Fruit fly (Drosophila melanogaster) whole organism, pupa: Measurements from ENCODE around the gene CG46042.
A peak's percentile ranks its signal among the peaks of the same experiment; 100 is the strongest.

Experiments used
- CG10348 ChIP-seq: fragments of 200-800 bp; sonication (Bioruptor generic); IDR thresholded peaks from 2 replicates; pipeline ENCODE4 v1.3.6; 2022; ENCODE audit warnings: missing biosample characterization, missing genetic modification characterization
- CG12605 ChIP-seq: fragments of 200-800 bp; sonication (Bioruptor generic); IDR thresholded peaks from 2 replicates; pipeline ENCODE4 v1.3.6; 2022; ENCODE audit warnings: missing biosample characterization, missing genetic modification characterization
- CG13204 ChIP-seq: fragments of 200-800 bp; sonication (Bioruptor generic); optimal IDR thresholded peaks from 2 replicates; lab custom pipeline; 2018; ENCODE audit warnings: missing biosample characterization, mild to moderate bottlenecking, missing genetic modification characterization, moderate library complexity
- CG14655 ChIP-seq: fragments of 200-800 bp; sonication (Bioruptor generic); optimal IDR thresholded peaks from 3 replicates; lab custom pipeline; 2017; ENCODE audit warnings: mild to moderate bottlenecking, missing biosample characterization, missing genetic modification reagents, missing genetic modification characterization
- CG15710 ChIP-seq: fragments of 200-800 bp; sonication (Bioruptor generic); optimal IDR thresholded peaks from 2 replicates; lab custom pipeline; 2018; ENCODE audit warnings: missing biosample characterization, mild to moderate bottlenecking, missing genetic modification characterization, moderate library complexity
- CG17806 ChIP-seq: fragments of 200-800 bp; sonication (Bioruptor generic); optimal IDR thresholded peaks from 2 replicates; lab custom pipeline; 2018; ENCODE audit warnings: missing biosample characterization, mild to moderate bottlenecking, missing genetic modification characterization, moderate library complexity
- CG32121 ChIP-seq: fragments of 200-800 bp; sonication (Bioruptor generic); IDR thresholded peaks from 2 replicates; pipeline ENCODE4 v1.3.6; 2022; ENCODE audit warnings: missing biosample characterization, missing genetic modification characterization
- CG34367 ChIP-seq: fragments of 200-800 bp; sonication (Bioruptor generic); optimal IDR thresholded peaks from 2 replicates; lab custom pipeline; 2018; ENCODE audit warnings: missing biosample characterization, mild to moderate bottlenecking, missing genetic modification characterization
- CG4496 ChIP-seq: fragments of 200-800 bp; sonication (Bioruptor generic); IDR thresholded peaks from 3 replicates; pipeline ENCODE4 v1.3.6; 2022; ENCODE audit warnings: missing biosample characterization, missing genetic modification characterization
- CG8159 ChIP-seq: fragments of 200-800 bp; sonication (Bioruptor generic); optimal IDR thresholded peaks from 3 replicates; lab custom pipeline; 2018; ENCODE audit warnings: missing biosample characterization, mild to moderate bottlenecking, missing genetic modification characterization, moderate library complexity
- CG8301 ChIP-seq: fragments of 200-800 bp; sonication (Bioruptor generic); optimal IDR thresholded peaks from 2 replicates; lab custom pipeline; 2018; ENCODE audit warnings: missing biosample characterization, mild to moderate bottlenecking, missing genetic modification characterization
- CG9948 ChIP-seq: fragments of 200-800 bp; sonication (Bioruptor generic); optimal IDR thresholded peaks from 2 replicates; lab custom pipeline; 2018; ENCODE audit warnings: missing biosample characterization, mild to moderate bottlenecking, missing genetic modification characterization, moderate library complexity
- D1 ChIP-seq: fragments of 200-800 bp; sonication (Bioruptor generic); optimal IDR thresholded peaks from 2 replicates; lab custom pipeline; 2018; ENCODE audit warnings: missing biosample characterization, mild to moderate bottlenecking, missing genetic modification characterization, moderate library complexity
- EcR ChIP-seq: fragments of 200-800 bp; sonication (Bioruptor generic); optimal IDR thresholded peaks from 3 replicates; lab custom pipeline; 2019; ENCODE audit warnings: missing biosample characterization, missing genetic modification characterization, mild to moderate bottlenecking, moderate library complexity, missing genetic modification reagents
- Ets98B ChIP-seq: fragments of 200-800 bp; sonication (Bioruptor generic); IDR thresholded peaks from 2 replicates; pipeline ENCODE4 v1.3.6; 2022; ENCODE audit warnings: missing biosample characterization, missing genetic modification characterization
- Pif1A ChIP-seq: fragments of 200-800 bp; sonication (Bioruptor generic); optimal IDR thresholded peaks from 3 replicates; lab custom pipeline; 2016; ENCODE audit warnings: missing biosample characterization, missing genetic modification characterization
- Pif1B ChIP-seq: fragments of 200-800 bp; sonication (Bioruptor generic); optimal IDR thresholded peaks from 3 replicates; lab custom pipeline; 2016; ENCODE audit warnings: missing biosample characterization, missing genetic modification characterization
- Snoo ChIP-seq: fragments of 200-800 bp; sonication (Bioruptor generic); optimal IDR thresholded peaks from 3 replicates; lab custom pipeline; 2017; ENCODE audit warnings: missing biosample characterization, mild to moderate bottlenecking, missing genetic modification characterization, inconsistent platforms
- fd96Ca ChIP-seq: fragments of 200-800 bp; sonication (Bioruptor generic); IDR thresholded peaks from 3 replicates; pipeline ENCODE4 v1.3.6; 2022; ENCODE audit warnings: missing biosample characterization, missing genetic modification characterization
- gl ChIP-seq: fragments of 200-800 bp; sonication (Bioruptor generic); optimal IDR thresholded peaks from 2 replicates; lab custom pipeline; 2018; ENCODE audit warnings: missing biosample characterization, mild to moderate bottlenecking, missing genetic modification characterization
- rn ChIP-seq: fragments of 200-800 bp; sonication (Bioruptor generic); IDR thresholded peaks from 2 replicates; pipeline ENCODE4 v1.3.6; 2022; ENCODE audit warnings: missing biosample characterization, missing genetic modification characterization

CG46042 gene

DNA sequence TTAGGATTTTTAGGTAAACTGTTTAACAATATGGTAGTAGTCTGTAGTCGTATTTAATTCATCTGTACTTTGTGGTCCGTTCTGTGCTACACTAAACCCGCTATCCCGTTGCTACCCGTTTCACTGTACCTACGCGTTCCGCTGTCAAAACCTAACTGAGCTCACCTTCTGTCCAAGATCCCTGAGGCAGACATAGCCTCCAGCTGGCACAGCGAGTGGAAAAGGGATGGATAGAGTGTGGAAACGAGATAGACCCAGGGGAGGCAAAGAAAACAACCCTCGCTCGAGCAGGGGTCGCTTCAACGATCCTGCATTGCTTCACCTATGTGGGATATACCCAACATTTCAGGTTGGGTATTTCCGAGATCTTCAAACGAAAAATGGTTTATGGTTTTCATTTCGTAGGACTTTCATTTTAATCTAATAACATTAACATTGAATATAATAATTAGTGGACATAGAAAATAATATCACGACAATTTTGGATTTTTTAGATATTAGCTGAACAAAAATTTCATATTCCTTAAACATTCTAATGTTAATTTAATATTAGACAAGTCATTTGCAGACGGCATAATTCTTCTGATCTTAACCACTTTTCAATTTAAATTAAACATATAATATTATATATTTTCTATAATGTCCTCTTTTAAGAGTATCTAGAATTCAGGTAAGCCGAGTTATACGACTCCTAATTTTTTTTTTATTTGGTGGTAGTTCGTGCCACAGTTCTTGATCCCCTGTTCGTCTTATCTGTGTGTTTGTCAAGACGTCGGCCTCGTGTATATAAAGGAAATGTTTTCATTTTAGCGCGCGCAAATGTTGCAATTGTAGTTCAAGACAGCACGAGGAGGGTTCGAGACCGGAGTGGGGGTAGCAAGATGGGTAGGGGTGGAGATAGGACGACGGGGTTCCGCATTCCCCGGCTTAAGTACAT is 7.1 kb downstream of the CG46042 start, which contains the start of gene mira:
mira (minus strand) TSS at position 281 of the 937 bp plus-strand sequence.
- TF ChIP-seq CG14655 (GFP tag; lab: Kevin White, UChicago) (no peak), D1 (tag; lab: Kevin White, UChicago) (no peak), CG4496 (no peak), CG32121 (GFP tag; lab: Robert Waterston, UW) (no peak), CG8301 (tag; lab: Kevin White, UChicago) (no peak)

DNA sequence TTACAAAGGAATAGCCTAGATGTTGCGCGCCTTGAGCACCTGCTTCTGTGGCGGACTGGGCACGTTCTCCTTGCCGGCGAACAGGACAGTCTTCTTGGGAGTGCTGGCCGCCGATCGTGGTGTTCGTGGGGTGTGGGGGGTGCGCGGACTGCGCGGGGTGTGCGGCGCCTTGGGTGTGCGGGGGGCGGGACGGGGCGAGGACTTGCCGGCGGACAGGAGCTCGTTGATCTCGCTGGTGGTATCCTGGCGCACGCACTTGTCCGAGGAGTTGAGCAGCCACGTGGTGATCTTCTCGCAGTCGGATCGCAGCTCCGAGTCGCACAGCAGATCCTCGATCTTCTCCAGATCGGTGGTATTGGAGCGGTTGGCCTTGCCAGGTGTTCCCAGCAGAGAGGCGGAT is 10.0 kb downstream of the CG46042 start:
- TF ChIP-seq Pif1B (GFP tag; lab: Kevin White, UChicago) (no peak), CG12605 (no peak), rn (GFP tag; lab: Robert Waterston, UW) (no peak), gl (no peak), fd96Ca (GFP tag; lab: Robert Waterston, UW) (no peak), D1 (tag; lab: Kevin White, UChicago) (no peak), CG32121 (GFP tag; lab: Robert Waterston, UW) (no peak), CG4496 (no peak), CG17806 (tag; lab: Kevin White, UChicago) (no peak), Pif1A (GFP tag; lab: Kevin White, UChicago) (no peak), Ets98B (GFP tag; lab: Robert Waterston, UW) (no peak), CG8301 (tag; lab: Kevin White, UChicago) (no peak), Snoo (no peak)

DNA sequence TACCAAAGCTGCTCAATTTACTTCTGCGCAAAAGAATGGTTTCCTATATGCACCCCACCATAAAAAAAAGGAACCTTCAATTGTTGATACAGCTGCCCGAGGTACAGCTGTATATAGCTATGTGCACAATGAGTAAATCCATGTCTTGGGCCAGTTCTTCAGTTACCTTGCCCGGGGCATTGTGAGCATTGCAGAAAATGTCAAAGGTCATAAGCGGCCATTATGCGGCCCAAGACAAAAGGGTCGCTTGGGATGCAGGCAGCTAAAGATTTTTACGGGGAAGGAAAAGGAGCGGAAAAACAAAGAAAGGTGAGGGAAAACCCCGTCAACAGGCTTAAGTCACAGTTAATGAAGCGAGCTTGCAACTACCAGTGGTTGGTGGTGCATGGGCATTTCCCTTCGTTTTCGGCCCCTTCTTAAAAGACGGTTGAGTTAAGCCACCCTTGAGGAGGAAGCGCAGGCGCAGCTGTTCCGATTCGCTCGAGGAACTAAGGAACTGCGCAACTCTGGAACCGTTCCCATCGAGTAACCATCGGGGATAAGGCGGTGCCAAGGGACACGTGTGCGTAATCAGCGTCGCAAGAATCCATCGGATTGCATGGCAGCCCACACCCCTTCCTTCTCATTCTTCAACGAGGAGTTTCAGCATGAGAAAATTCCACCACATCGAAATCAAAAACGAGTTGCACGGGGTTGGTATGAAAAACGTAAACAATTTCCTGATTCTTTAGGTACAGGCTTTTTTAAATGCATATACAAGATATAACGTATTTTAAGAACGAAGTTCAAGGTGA is 11.1 kb downstream of the CG46042 start:
- no peak for TF ChIP-seq Pif1A (GFP tag; lab: Kevin White, UChicago)
- TF ChIP-seq CG4496, result no peak
- no peak for TF ChIP-seq CG12605
- TF ChIP-seq CG14655 (GFP tag; lab: Kevin White, UChicago), result no peak
- TF ChIP-seq, all 21 proteins: peak for 0

DNA sequence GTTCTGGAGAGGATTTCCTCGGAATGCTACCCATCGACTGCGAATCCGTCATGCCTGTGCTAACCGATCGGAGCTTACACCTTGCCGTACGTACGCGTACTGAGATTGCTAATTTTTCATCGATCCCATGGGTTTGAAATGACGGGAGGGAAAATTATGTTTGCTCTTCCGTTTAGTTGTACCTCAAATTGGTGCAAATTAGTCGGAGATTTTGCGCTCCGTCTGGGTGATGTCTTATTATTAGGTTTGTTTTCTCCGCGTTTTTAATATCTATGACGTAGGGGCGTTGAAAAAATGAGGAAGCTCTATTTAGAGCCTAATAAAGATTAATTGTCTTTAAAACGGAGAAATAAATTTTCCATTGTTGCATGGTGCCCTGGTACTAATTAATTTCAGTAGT is 13.7 kb downstream of the CG46042 start, which contains the start of gene CG4459:
CG4459 (minus strand) TSS at position 101 of the 400 bp plus-strand sequence.
- no peak for TF ChIP-seq CG17806 (tag; lab: Kevin White, UChicago)
- no peak for TF ChIP-seq CG13204 (GFP tag; lab: Kevin White, UChicago)
- no peak for TF ChIP-seq CG9948 (tag; lab: Kevin White, UChicago)
- no peak for TF ChIP-seq CG8301 (tag; lab: Kevin White, UChicago)
- TF ChIP-seq CG4496, result no peak
- TF ChIP-seq Snoo, result no peak
- TF ChIP-seq CG8159, result no peak
- no peak for TF ChIP-seq CG14655 (GFP tag; lab: Kevin White, UChicago)
- TF ChIP-seq CG15710 (tag; lab: Kevin White, UChicago), result no peak
- TF ChIP-seq, all 21 proteins: peak for 0

DNA sequence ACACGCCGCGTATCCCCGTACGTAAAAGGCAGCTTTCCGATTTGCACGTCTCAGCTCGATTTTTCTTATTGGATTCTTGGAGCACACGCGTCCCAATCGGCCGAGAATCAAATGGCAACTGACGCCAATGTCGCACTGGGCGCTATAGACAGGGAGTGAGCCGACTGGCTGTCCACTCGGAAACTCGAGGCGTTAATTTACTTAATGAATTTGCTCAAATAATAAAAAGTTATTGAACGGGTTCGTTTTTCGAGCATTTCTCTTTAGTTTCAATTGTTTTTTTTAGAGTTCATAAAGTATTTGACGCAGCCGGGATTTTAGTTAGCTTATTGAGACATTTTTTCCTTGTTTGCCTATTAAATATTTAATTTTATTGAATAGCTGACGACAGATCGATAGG is 16.9 kb downstream of the CG46042 start, which contains the start of gene CG4462:
CG4462 (minus strand) TSS at position 101 of the 400 bp plus-strand sequence.
- TF ChIP-seq CG14655 (GFP tag; lab: Kevin White, UChicago) (no peak), CG15710 (tag; lab: Kevin White, UChicago) (no peak), CG12605 (no peak), EcR (no peak), Ets98B (GFP tag; lab: Robert Waterston, UW) (no peak), gl (no peak), D1 (tag; lab: Kevin White, UChicago) (no peak), CG34367 (no peak), CG8301 (tag; lab: Kevin White, UChicago) (no peak), Snoo (no peak), Pif1B (GFP tag; lab: Kevin White, UChicago) (no peak), CG10348 (no peak), CG13204 (GFP tag; lab: Kevin White, UChicago) (no peak), CG8159 (no peak), CG9948 (tag; lab: Kevin White, UChicago) (no peak), Pif1A (GFP tag; lab: Kevin White, UChicago) (no peak), CG17806 (tag; lab: Kevin White, UChicago) (no peak)

DNA sequence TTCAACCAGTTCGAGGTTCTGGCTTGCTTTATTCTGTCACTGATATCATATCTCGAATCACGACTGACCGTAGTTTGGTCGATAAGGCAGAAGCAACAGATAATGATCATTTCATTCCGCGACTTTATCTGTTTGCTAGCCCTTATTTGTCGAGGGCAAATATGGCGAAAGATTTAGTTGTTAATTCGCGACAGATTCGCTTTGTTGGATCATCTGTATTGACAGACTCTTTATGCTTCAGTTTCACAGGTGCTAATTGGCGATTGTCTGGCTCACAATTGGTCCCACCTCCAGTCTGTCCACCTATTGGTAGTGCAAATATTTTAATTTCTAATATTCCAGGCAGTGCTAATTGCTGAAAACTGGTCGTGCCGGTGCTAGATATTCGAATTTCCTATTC is 17.9 kb downstream of the CG46042 start:
- TF ChIP-seq Ets98B (GFP tag; lab: Robert Waterston, UW) (no peak), Pif1A (GFP tag; lab: Kevin White, UChicago) (peak; percentile 83), CG9948 (tag; lab: Kevin White, UChicago) (no peak), Pif1B (GFP tag; lab: Kevin White, UChicago) (peak; percentile 77), gl (peak; percentile 63), CG15710 (tag; lab: Kevin White, UChicago) (no peak), CG34367 (peak; percentile 41), CG8301 (tag; lab: Kevin White, UChicago) (no peak), CG14655 (GFP tag; lab: Kevin White, UChicago) (no peak)
